Worm (Caenorhabditis elegans) whole organism, late embryonic: ENCODE measurements around the gene pxl-1.
A peak's percentile ranks its signal among the peaks of the same experiment; 100 is the strongest.

Experiments used
- C38D4.7 ChIP-seq: fragments of 200-800 bp; sonication (Bioruptor generic); optimal IDR thresholded peaks from 2 replicates; lab custom pipeline; 2018; ENCODE audit warnings: mild to moderate bottlenecking, missing genetic modification characterization, moderate library complexity, missing compliant biosample characterization
- F13H6.1 ChIP-seq: sonication (generic microtip); optimal IDR thresholded peaks from 2 replicates; lab custom pipeline; 2016; ENCODE audit warnings: missing genetic modification characterization, missing compliant biosample characterization
- K02D7.2 ChIP-seq: sonication (generic microtip); optimal IDR thresholded peaks from 2 replicates; lab custom pipeline; 2017; ENCODE audit warnings: mild to moderate bottlenecking, missing genetic modification characterization, missing compliant biosample characterization
- K09A11.1 ChIP-seq: sonication (generic microtip); optimal IDR thresholded peaks from 2 replicates; lab custom pipeline; 2017; ENCODE audit warnings: antibody characterized with exemption, mild to moderate bottlenecking, missing genetic modification characterization, missing compliant biosample characterization; ENCODE audit not compliant: insufficient read depth
- T23F11.4 ChIP-seq: fragments of 200-800 bp; sonication (Bioruptor generic); optimal IDR thresholded peaks from 2 replicates; lab custom pipeline; 2018; ENCODE audit warnings: mild to moderate bottlenecking, missing genetic modification characterization, missing compliant biosample characterization
- ahr-1 ChIP-seq: sonication (generic microtip); optimal IDR thresholded peaks from 2 replicates; lab custom pipeline; 2016; ENCODE audit warnings: missing genetic modification characterization, missing compliant biosample characterization
- ama-1 ChIP-seq: fragments of 150-350 bp; optimal IDR thresholded peaks from 2 replicates; lab custom pipeline; 2014
- ceh-2 ChIP-seq: sonication (generic microtip); optimal IDR thresholded peaks from 2 replicates; lab custom pipeline; 2016; ENCODE audit warnings: missing genotype, missing genetic modification characterization, missing compliant biosample characterization
- ceh-22 ChIP-seq: sonication (generic microtip); optimal IDR thresholded peaks from 2 replicates; lab custom pipeline; 2017; ENCODE audit warnings: missing biosample characterization, missing genetic modification characterization
- ceh-30 ChIP-seq: fragments of 150-350 bp; optimal IDR thresholded peaks from 2 replicates; lab custom pipeline; 2014; ENCODE audit warnings: missing biosample characterization, missing genetic modification characterization
- ceh-48 ChIP-seq: sonication (generic microtip); optimal IDR thresholded peaks from 2 replicates; lab custom pipeline; 2016; ENCODE audit warnings: missing genetic modification characterization, inconsistent platforms, missing compliant biosample characterization
- ceh-6 ChIP-seq: fragments of 200-800 bp; sonication (Bioruptor generic); optimal IDR thresholded peaks from 2 replicates; lab custom pipeline; 2018; ENCODE audit warnings: mild to moderate bottlenecking, missing genetic modification characterization, missing compliant biosample characterization
- ceh-9 ChIP-seq: sonication (generic microtip); optimal IDR thresholded peaks from 2 replicates; lab custom pipeline; 2016; ENCODE audit warnings: mild to moderate bottlenecking, missing genetic modification characterization, inconsistent platforms, missing compliant biosample characterization
- che-1 ChIP-seq: sonication (generic microtip); optimal IDR thresholded peaks from 2 replicates; lab custom pipeline; 2016; ENCODE audit warnings: mild to moderate bottlenecking, missing genetic modification characterization, missing compliant biosample characterization
- dve-1 ChIP-seq: sonication (generic microtip); optimal IDR thresholded peaks from 2 replicates; lab custom pipeline; 2017; ENCODE audit warnings: antibody characterized with exemption, mild to moderate bottlenecking, missing genetic modification characterization, missing compliant biosample characterization
- elt-2 ChIP-seq: sonication (generic microtip); optimal IDR thresholded peaks from 2 replicates; lab custom pipeline; 2016; ENCODE audit warnings: missing genetic modification reagents, missing genetic modification characterization, missing compliant biosample characterization
- eyg-1 ChIP-seq: sonication (generic microtip); optimal IDR thresholded peaks from 2 replicates; lab custom pipeline; 2016; ENCODE audit warnings: missing genotype, missing genetic modification characterization, missing compliant biosample characterization
- fax-1 ChIP-seq: sonication (generic microtip); optimal IDR thresholded peaks from 2 replicates; lab custom pipeline; 2016; ENCODE audit warnings: missing genotype, missing genetic modification characterization, missing compliant biosample characterization
- fkh-10 ChIP-seq: fragments of 150-350 bp; optimal IDR thresholded peaks from 2 replicates; lab custom pipeline; 2014; ENCODE audit warnings: missing biosample characterization, missing genetic modification reagents, missing genetic modification characterization
- gmeb-2 ChIP-seq: sonication (generic microtip); optimal IDR thresholded peaks from 2 replicates; lab custom pipeline; 2016; ENCODE audit warnings: missing genetic modification characterization, inconsistent platforms, missing compliant biosample characterization
- hlh-13 ChIP-seq: fragments of 200-800 bp; sonication (Bioruptor generic); optimal IDR thresholded peaks from 2 replicates; lab custom pipeline; 2018; ENCODE audit warnings: mild to moderate bottlenecking, missing genetic modification characterization, missing compliant biosample characterization
- hlh-6 ChIP-seq: sonication (generic microtip); optimal IDR thresholded peaks from 2 replicates; lab custom pipeline; 2016; ENCODE audit warnings: missing genotype, missing genetic modification characterization, missing compliant biosample characterization
- hlh-8 ChIP-seq: sonication (generic microtip); optimal IDR thresholded peaks from 2 replicates; lab custom pipeline; 2016; ENCODE audit warnings: missing genotype, missing genetic modification characterization, missing compliant biosample characterization
- lin-11 ChIP-seq: fragments of 200-800 bp; sonication (Bioruptor generic); optimal IDR thresholded peaks from 2 replicates; lab custom pipeline; 2018; ENCODE audit warnings: mild to moderate bottlenecking, missing genetic modification characterization, missing compliant biosample characterization
- madf-2 ChIP-seq: sonication (generic microtip); optimal IDR thresholded peaks from 2 replicates; lab custom pipeline; 2017; ENCODE audit warnings: missing genetic modification characterization, missing compliant biosample characterization
- nhr-11 ChIP-seq: fragments of 150-350 bp; optimal IDR thresholded peaks from 2 replicates; lab custom pipeline; 2014; ENCODE audit warnings: missing biosample characterization, missing genetic modification characterization
- pat-9 ChIP-seq: fragments of 200-800 bp; sonication (Bioruptor generic); optimal IDR thresholded peaks from 2 replicates; lab custom pipeline; 2018; ENCODE audit warnings: mild to moderate bottlenecking, missing genetic modification characterization, moderate library complexity, missing compliant biosample characterization
- pha-2 ChIP-seq: sonication (generic microtip); optimal IDR thresholded peaks from 2 replicates; lab custom pipeline; 2017; ENCODE audit warnings: mild to moderate bottlenecking, missing genetic modification characterization, missing compliant biosample characterization
- pros-1 ChIP-seq: fragments of 150-350 bp; optimal IDR thresholded peaks from 2 replicates; lab custom pipeline; 2014; ENCODE audit warnings: missing biosample characterization, missing genetic modification reagents, missing genetic modification characterization
- rnt-1 ChIP-seq: sonication (generic microtip); optimal IDR thresholded peaks from 2 replicates; lab custom pipeline; 2016; ENCODE audit warnings: missing genetic modification characterization, missing compliant biosample characterization
- syd-9 ChIP-seq: sonication (generic microtip); optimal IDR thresholded peaks from 2 replicates; lab custom pipeline; 2016; ENCODE audit warnings: mild to moderate bottlenecking, missing genetic modification characterization, moderate library complexity, missing compliant biosample characterization
- tbx-7 ChIP-seq: sonication (generic microtip); optimal IDR thresholded peaks from 2 replicates; lab custom pipeline; 2016; ENCODE audit warnings: missing genotype, missing genetic modification characterization, missing compliant biosample characterization
- ttx-3 ChIP-seq: sonication (generic microtip); optimal IDR thresholded peaks from 2 replicates; lab custom pipeline; 2016; ENCODE audit warnings: missing genetic modification reagents, missing genetic modification characterization, missing compliant biosample characterization
- unc-42 ChIP-seq: sonication (generic microtip); optimal IDR thresholded peaks from 2 replicates; lab custom pipeline; 2016; ENCODE audit warnings: missing genotype, missing genetic modification characterization, missing compliant biosample characterization
- unc-55 ChIP-seq: sonication (generic microtip); optimal IDR thresholded peaks from 2 replicates; lab custom pipeline; 2017; ENCODE audit warnings: missing biosample characterization, missing genetic modification reagents, missing genetic modification characterization
- zip-5 ChIP-seq: sonication (generic microtip); optimal IDR thresholded peaks from 2 replicates; lab custom pipeline; 2016; ENCODE audit warnings: missing genetic modification characterization, missing compliant biosample characterization

Gene pxl-1

ce11 chrIII:5930659-5931058, 34.8 kb upstream of the pxl-1 start (continued):
- TF ChIP-seq eyg-1 (tag; lab: Kevin White, UChicago), result no peak
- TF ChIP-seq ceh-48 (tag; lab: Kevin White, UChicago), result no peak
- TF ChIP-seq rnt-1, result peak; percentile 0

DNA sequence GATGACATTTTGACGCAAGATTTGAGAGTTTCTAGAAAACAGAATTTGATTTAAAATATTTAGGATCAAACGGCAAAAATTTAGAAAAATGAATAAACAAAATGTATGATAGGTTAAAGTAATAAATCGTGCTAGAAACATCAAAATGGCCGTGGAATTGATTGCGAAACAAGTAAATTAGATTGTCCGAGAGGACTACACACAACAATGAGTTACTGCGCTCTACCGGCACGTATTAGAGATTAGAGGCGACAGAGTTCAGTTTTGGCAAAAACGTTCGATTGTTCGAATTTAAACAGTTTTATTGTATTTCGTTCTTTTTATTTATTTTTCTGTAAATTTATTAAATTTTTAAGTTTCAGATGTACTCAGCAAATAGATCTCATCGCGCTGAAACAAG, 29.9 kb upstream of the pxl-1 start, which contains the start of the genes dnc-2 and bcl-7:
Gene dnc-2, minus strand, starts transcription at position 33 of the 400 bp plus-strand sequence.
Gene bcl-7, plus strand, starts transcription at position 363 of the 400 bp plus-strand sequence.
- TF ChIP-seq rnt-1 (no peak), unc-42 (tag; lab: Kevin White, UChicago) (peak; percentile 26)

DNA sequence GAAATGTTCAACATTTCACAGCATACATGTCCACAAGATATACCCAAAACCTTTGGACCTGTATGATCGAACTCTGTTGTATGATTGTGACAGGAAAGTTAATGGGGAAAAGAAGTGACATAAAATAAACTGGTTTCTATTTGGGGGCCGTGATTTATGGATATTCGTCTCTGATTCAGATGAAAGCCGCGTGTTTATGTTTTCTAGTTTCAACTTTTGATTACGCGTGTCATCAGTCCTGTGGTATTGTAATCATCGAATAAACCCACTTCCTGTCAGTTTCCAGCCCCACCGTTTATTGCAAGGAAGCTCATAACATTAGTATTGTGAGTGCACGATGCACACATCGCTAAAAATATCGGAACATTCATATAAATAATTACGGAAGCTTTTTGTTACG, 26.4 kb upstream of the pxl-1 start:
- TF ChIP-seq pat-9 (no peak), tbx-7 (no peak), ama-1 (lab: Kevin White, UChicago) (no peak), K09A11.1 (no peak), madf-2 (tag; lab: Kevin White, UChicago) (no peak), ahr-1 (tag; lab: Kevin White, UChicago) (no peak), ttx-3 (tag; lab: Kevin White, UChicago) (no peak), fkh-10 (GFP tag; lab: Kevin White, UChicago) (no peak), fax-1 (tag; lab: Kevin White, UChicago) (no peak)

ce11 chrIII:5921067-5921678, 25.4 kb upstream of the pxl-1 start:
- TF ChIP-seq lin-11 (tag; lab: Kevin White, UChicago) (no peak), elt-2 (tag; lab: Kevin White, UChicago) (peak; percentile 14)

ce11 chrIII:5919799-5920387, 24.1 kb upstream of the pxl-1 start, which contains the start of the genes tdo-2 and C28H8.2:
Gene tdo-2 (minus strand): TSS chrIII:5919955.
Gene C28H8.2 (plus strand): TSS chrIII:5920322.
- TF ChIP-seq F13H6.1 (tag; lab: Kevin White, UChicago) (no peak), syd-9 (tag; lab: Kevin White, UChicago) (no peak), pros-1 (tag; lab: Kevin White, UChicago) (no peak), dve-1 (tag; lab: Kevin White, UChicago) (no peak), zip-5 (no peak), hlh-6 (tag; lab: Kevin White, UChicago) (no peak), nhr-11 (tag; lab: Kevin White, UChicago) (no peak), hlh-8 (tag; lab: Kevin White, UChicago) (no peak), K09A11.1 (no peak), ceh-22 (tag; lab: Kevin White, UChicago) (no peak), pha-2 (no peak), C38D4.7 (GFP tag; lab: Kevin White, UChicago) (no peak), ceh-2 (no peak), unc-55 (no peak), gmeb-2 (tag; lab: Kevin White, UChicago) (no peak), tbx-7 (no peak)

DNA sequence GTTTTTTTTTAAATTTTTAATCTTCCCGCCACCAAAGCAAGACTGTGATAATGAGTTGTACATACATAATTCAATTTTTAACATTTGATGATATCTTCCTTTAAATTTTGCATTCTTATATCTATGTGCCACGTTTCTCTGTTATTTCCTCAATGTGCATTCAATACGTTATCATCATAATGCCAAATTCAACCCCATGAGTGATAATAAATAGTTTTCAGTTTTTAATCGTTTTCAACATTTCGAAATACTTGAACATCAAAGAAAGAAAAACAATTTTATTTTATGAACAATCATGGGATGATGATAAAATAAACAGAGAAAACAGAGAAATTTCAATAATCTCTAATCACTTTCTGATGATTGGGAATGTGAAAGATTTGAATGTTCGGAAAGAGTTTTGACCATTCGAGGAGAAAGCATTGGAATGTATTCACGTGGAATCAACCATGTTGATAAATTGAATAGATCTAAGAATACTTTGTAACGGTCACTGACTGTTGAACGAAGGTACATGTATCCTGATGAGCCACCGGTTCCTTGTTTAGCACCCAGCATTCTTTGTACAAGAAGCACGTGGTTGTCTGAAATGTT, 21.6 kb upstream of the pxl-1 start:
- peak; percentile 23 for TF ChIP-seq elt-2 (tag; lab: Kevin White, UChicago)
- no peak for TF ChIP-seq K02D7.2
- no peak for TF ChIP-seq T23F11.4 (GFP tag; lab: Kevin White, UChicago)
- no peak for TF ChIP-seq ceh-6 (GFP tag; lab: Kevin White, UChicago)
- TF ChIP-seq hlh-13 (GFP tag; lab: Kevin White, UChicago), result no peak
- TF ChIP-seq ceh-30 (tag; lab: Kevin White, UChicago), result no peak
- no peak for TF ChIP-seq che-1 (tag; lab: Kevin White, UChicago)
- no peak for TF ChIP-seq ceh-9 (tag; lab: Kevin White, UChicago)
